Worm (Caenorhabditis elegans) whole organism, L3 larva: Measurements from ENCODE around the gene Y62F5A.12.

Experiments used
- nhr-28 ChIP-seq: fragments of 150-350 bp; optimal IDR thresholded peaks from 2 replicates; lab custom pipeline; 2014; ENCODE audit warnings: missing biosample characterization, missing genetic modification characterization
- nhr-76 ChIP-seq: fragments of 150-350 bp; sonication (generic microtip); optimal IDR thresholded peaks from 5 replicates; lab custom pipeline; 2014; ENCODE audit warnings: missing biosample characterization, missing genetic modification characterization

ce11 chrII:11496767-11497166, 37.5 kb downstream of the Y62F5A.12 start, which contains the start of gene emc-5:
- no peak for TF ChIP-seq nhr-76 (tag; lab: Kevin White, UChicago)
- no peak for TF ChIP-seq nhr-28
